Fruit fly (Drosophila melanogaster): ENCODE measurements around the gene Phyhd1.

DNA sequence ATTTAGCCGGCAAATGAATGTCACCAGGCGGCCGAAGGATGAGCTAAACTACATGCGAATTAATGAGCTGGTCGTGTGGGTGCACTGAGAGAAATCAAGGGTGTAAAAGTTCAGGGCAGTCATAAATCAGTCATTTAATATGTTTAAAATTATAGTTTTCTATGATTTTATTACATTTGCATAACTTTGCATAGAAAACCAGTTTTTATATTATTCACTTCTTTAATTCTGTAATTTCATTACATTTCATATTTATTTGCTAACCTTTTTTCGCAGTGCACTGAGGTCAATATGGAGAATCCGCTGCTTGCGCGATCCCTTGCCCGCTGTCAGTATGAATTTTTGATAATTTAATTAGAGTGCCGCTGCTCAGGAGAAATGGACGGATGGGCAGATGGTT, 39.4 kb downstream of the Phyhd1 start:
- TF ChIP-seq usp (GFP tag; optimal IDR thresholded peaks at IDR 0.05), result no peak
- no peak for TF ChIP-seq CG8478 (optimal IDR thresholded peaks at IDR 0.05)
- no peak for TF ChIP-seq EcR (GFP tag; optimal IDR thresholded peaks at IDR 0.05)
- no peak for TF ChIP-seq psq (optimal IDR thresholded peaks at IDR 0.05)

Measured in whole organism.